Fruit fly (Drosophila melanogaster): ENCODE data around the gene vkg.

DNA sequence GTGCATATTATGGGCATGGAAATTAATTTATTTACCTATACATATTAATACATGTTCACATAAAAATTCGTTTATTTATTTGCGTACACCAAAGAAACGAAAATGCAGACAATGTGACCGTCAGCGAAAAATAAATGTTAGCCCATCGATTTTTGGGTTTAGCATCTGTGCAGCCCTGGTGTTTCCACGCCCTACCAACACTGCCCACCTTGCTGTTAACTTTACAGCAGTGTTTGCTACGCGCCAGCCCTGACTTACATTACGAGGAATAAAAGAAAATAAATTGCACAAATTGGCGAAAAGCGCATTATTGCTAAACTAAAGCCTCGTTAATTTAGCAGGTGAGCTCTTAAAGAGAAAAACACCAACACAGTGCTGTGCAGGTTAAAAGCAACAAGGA is 15.1 kb upstream of the vkg start, which contains the start of the genes CG33995, CG44000 and CG44001:
- TF ChIP-seq CG7045 (GFP tag; optimal IDR thresholded peaks at IDR 0.05) (no peak), Mnt (GFP tag; optimal IDR thresholded peaks at IDR 0.05) (peak; percentile 75), CG11617 (GFP tag; optimal IDR thresholded peaks at IDR 0.05) (peak; percentile 22), CG7101 (tag; optimal IDR thresholded peaks at IDR 0.05) (peak; percentile 70), CG33017 (tag; optimal IDR thresholded peaks at IDR 0.05) (no peak), cnc (optimal IDR thresholded peaks at IDR 0.05) (no peak), CG5204 (GFP tag; optimal IDR thresholded peaks at IDR 0.05) (no peak), CG1620 (GFP tag; optimal IDR thresholded peaks at IDR 0.05) (peak; percentile 81), tj (GFP tag; optimal IDR thresholded peaks at IDR 0.05) (peak; percentile 94), pad (GFP tag; optimal IDR thresholded peaks at IDR 0.05) (peak; percentile 57), toe (GFP tag; optimal IDR thresholded peaks at IDR 0.05) (peak; percentile 62), CG14711 (tag; optimal IDR thresholded peaks at IDR 0.05) (peak; percentile 48)

All from whole organism, adult.